Worm (Caenorhabditis elegans) whole organism, L3 larva: ENCODE data around the gene nsph-1.1.

Experiments
- ceh-9 ChIP-seq: sonication (generic microtip); optimal IDR thresholded peaks from 2 replicates; lab custom pipeline; 2018; ENCODE audit warnings: missing biosample characterization, missing genetic modification characterization
- skn-1 ChIP-seq: fragments of 150-350 bp; optimal IDR thresholded peaks from 2 replicates; lab custom pipeline; 2014; ENCODE audit warnings: missing biosample characterization, missing genetic modification characterization
- unc-39 ChIP-seq: sonication (generic microtip); optimal IDR thresholded peaks from 4 replicates; lab custom pipeline; 2017; ENCODE audit warnings: missing biosample characterization, missing genetic modification characterization
- zag-1 ChIP-seq: fragments of 150-350 bp; optimal IDR thresholded peaks from 2 replicates; lab custom pipeline; 2014; ENCODE audit warnings: missing biosample characterization, missing genetic modification characterization

- TF ChIP-seq skn-1 (tag; lab: Kevin White, UChicago) (no peak), unc-39 (tag; lab: Kevin White, UChicago) (no peak), zag-1 (tag; lab: Kevin White, UChicago) (no peak), ceh-9 (tag; lab: Kevin White, UChicago) (no peak)
Measured at ce11 chrII:8730960-8731693, 35.4 kb upstream of the nsph-1.1 start.
